Worm (Caenorhabditis elegans): Measurements from ENCODE around the gene nlp-17.

DNA sequence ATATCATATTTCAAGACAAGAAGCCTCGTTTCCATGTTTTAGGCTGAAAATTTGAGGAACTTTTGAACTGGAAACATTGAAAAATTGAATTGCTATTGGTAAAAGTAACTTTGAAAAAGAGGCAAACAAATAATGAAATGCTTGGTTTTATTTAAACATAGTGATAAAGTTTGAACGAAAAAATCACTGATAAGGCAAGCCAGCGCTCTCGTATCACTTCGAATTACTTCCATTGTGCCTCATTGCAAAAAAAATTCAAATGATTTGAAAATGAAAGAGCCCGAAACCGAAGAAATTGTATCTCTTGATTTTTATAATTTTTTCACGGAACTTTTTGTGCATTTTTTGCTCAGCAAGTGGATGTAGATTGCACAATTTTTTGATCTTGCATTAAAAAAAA, 42.6 kb upstream of the nlp-17 start, which contains the start of gene F52G2.3:
- TF ChIP-seq ama-1 (optimal IDR thresholded peaks at IDR 0.05) (no peak), ama-1 (GFP tag; optimal IDR thresholded peaks at IDR 0.05) (no peak), hsf-1 (GFP tag; IDR thresholded peaks at IDR 0.05) (no peak), madf-8 (GFP tag; conservative IDR thresholded peaks at IDR 0.05) (no peak), athp-1 (tag; optimal IDR thresholded peaks at IDR 0.05) (no peak)

Measured in whole organism, young adult.